Fruit fly (Drosophila melanogaster) whole organism, embryonic: ENCODE data around the gene PNKP.

ENCODE experiments used
- ATbp ChIP-seq: fragments of 200-800 bp; sonication (Bioruptor generic); optimal IDR thresholded peaks from 2 replicates; lab custom pipeline; 2017; ENCODE audit warnings: missing biosample characterization, mild to moderate bottlenecking, missing genetic modification characterization, missing genetic modification reagents
- CG11504 ChIP-seq: fragments of 200-800 bp; sonication (Bioruptor generic); optimal IDR thresholded peaks from 3 replicates; lab custom pipeline; 2019; ENCODE audit warnings: missing biosample characterization, mild to moderate bottlenecking, missing genetic modification characterization, moderate library complexity
- CG18599 ChIP-seq: fragments of 200-800 bp; sonication (Bioruptor generic); optimal IDR thresholded peaks from 3 replicates; lab custom pipeline; 2017; ENCODE audit warnings: missing biosample characterization, missing genetic modification characterization, mild to moderate bottlenecking, moderate library complexity, missing genetic modification reagents
- CG18619 ChIP-seq: fragments of 200-800 bp; sonication (Bioruptor generic); optimal IDR thresholded peaks from 3 replicates; lab custom pipeline; 2017; ENCODE audit warnings: missing biosample characterization, mild to moderate bottlenecking, missing genetic modification characterization
- CG7357 ChIP-seq: fragments of 200-800 bp; sonication (Bioruptor generic); IDR thresholded peaks from 3 replicates; pipeline ENCODE4 v1.3.6; 2022; ENCODE audit warnings: missing biosample characterization, missing genetic modification characterization
- ase ChIP-seq: fragments of 200-800 bp; sonication (Bioruptor generic); IDR thresholded peaks from 3 replicates; pipeline ENCODE4 v1.3.6; 2022; ENCODE audit warnings: missing biosample characterization, missing genetic modification characterization
- cas ChIP-seq: fragments of 200-800 bp; sonication (Bioruptor generic); IDR thresholded peaks from 2 replicates; pipeline ENCODE4 v1.3.6; 2022; ENCODE audit warnings: missing biosample characterization, missing genetic modification characterization
- emc ChIP-seq: fragments of 200-800 bp; sonication (Bioruptor generic); optimal IDR thresholded peaks from 2 replicates; lab custom pipeline; 2016; ENCODE audit warnings: missing biosample characterization, missing genetic modification characterization
- h ChIP-seq: fragments of >200 bp; optimal IDR thresholded peaks from 2 replicates; lab custom pipeline; 2017
- mam ChIP-seq: fragments of 200-800 bp; sonication (Bioruptor generic); optimal IDR thresholded peaks from 3 replicates; lab custom pipeline; 2016; ENCODE audit warnings: missing biosample characterization, missing genetic modification characterization

- TF ChIP-seq ATbp (peak; percentile 80), mam (GFP tag; lab: Kevin White, UChicago) (no peak), CG18599 (GFP tag; lab: Kevin White, UChicago) (no peak), CG7357 (GFP tag; lab: Robert Waterston, UW) (no peak), CG11504 (tag; lab: Kevin White, UChicago) (no peak), CG18619 (no peak), cas (GFP tag; lab: Robert Waterston, UW) (no peak), h (no peak), emc (GFP tag; lab: Kevin White, UChicago) (no peak), ase (GFP tag; lab: Robert Waterston, UW) (no peak)
Observed at dm6 chr3R:8308515-8308959, 34.8 kb downstream of the PNKP start, which contains the start of gene tex.
